Fruit fly (Drosophila melanogaster) whole organism, wandering third instar larva: Measurements from ENCODE around the gene Pdcd4.
A peak's percentile ranks its signal among the peaks of the same experiment; 100 is the strongest.

Experiments
- Abd-B ChIP-seq: fragments of >200 bp; optimal IDR thresholded peaks from 2 replicates; lab custom pipeline; 2017; ENCODE audit warnings: missing biosample characterization, missing genetic modification characterization
- CG32264 ChIP-seq: fragments of 200-800 bp; sonication (Bioruptor generic); optimal IDR thresholded peaks from 2 replicates; lab custom pipeline; 2016; ENCODE audit warnings: missing biosample characterization, missing genetic modification characterization
- CG9705 ChIP-seq: fragments of 200-800 bp; sonication (Bioruptor generic); optimal IDR thresholded peaks from 2 replicates; lab custom pipeline; 2018; ENCODE audit warnings: missing biosample characterization, mild to moderate bottlenecking, missing genetic modification characterization
- CrebA ChIP-seq: fragments of 200-800 bp; sonication (Bioruptor generic); optimal IDR thresholded peaks from 2 replicates; lab custom pipeline; 2016; ENCODE audit warnings: missing biosample characterization, mild to moderate bottlenecking, missing genetic modification characterization, borderline replicate concordance
- Dfd ChIP-seq: fragments of >200 bp; optimal IDR thresholded peaks from 2 replicates; lab custom pipeline; 2017; ENCODE audit warnings: missing biosample characterization, missing genetic modification characterization
- Dif ChIP-seq: fragments of 200-275, 200-300 bp; sonication (Bioruptor generic); optimal IDR thresholded peaks from 2 replicates; lab custom pipeline; 2018; ENCODE audit warnings: missing biosample characterization, missing genetic modification characterization; ENCODE audit not compliant: partially characterized antibody
- GATAd ChIP-seq: sonication (Bioruptor generic); optimal IDR thresholded peaks from 2 replicates; lab custom pipeline; 2016; ENCODE audit warnings: missing biosample characterization, missing genetic modification characterization
- Hr78 ChIP-seq: fragments of >200 bp; optimal IDR thresholded peaks from 2 replicates; lab custom pipeline; 2017; ENCODE audit warnings: missing biosample characterization, missing genetic modification characterization
- Hr83 ChIP-seq: fragments of 200-300 bp; sonication (Bioruptor generic); optimal IDR thresholded peaks from 2 replicates; lab custom pipeline; 2016; ENCODE audit warnings: missing biosample characterization, mild to moderate bottlenecking, missing genetic modification characterization, moderate library complexity; ENCODE audit not compliant: poor library complexity, severe bottlenecking
- Mio ChIP-seq: sonication (Bioruptor generic); optimal IDR thresholded peaks from 2 replicates; lab custom pipeline; 2016; ENCODE audit warnings: missing biosample characterization, missing genetic modification characterization
- Myc ChIP-seq: fragments of >200 bp; optimal IDR thresholded peaks from 2 replicates; lab custom pipeline; 2017
- N ChIP-seq: fragments of >200 bp; optimal IDR thresholded peaks from 2 replicates; lab custom pipeline; 2018; ENCODE audit warnings: missing biosample characterization, missing external identifiers, missing genetic modification characterization
- OdsH ChIP-seq: fragments of 200-800 bp; sonication (Bioruptor generic); optimal IDR thresholded peaks from 2 replicates; lab custom pipeline; 2016; ENCODE audit warnings: missing biosample characterization, mild to moderate bottlenecking, missing genetic modification characterization
- Sp1 ChIP-seq: fragments of 200-800 bp; sonication (Bioruptor generic); optimal IDR thresholded peaks from 3 replicates; lab custom pipeline; 2019; ENCODE audit warnings: missing biosample characterization, mild to moderate bottlenecking, missing genetic modification characterization, moderate library complexity
- Vsx2 ChIP-seq: fragments of 200-300, 225-300 bp; sonication (Bioruptor generic); optimal IDR thresholded peaks from 2 replicates; lab custom pipeline; 2018; ENCODE audit warnings: missing biosample characterization, missing genetic modification characterization; ENCODE audit not compliant: partially characterized antibody
- br ChIP-seq: fragments of 200-800 bp; sonication (Bioruptor generic); optimal IDR thresholded peaks from 2 replicates; lab custom pipeline; 2016; ENCODE audit warnings: missing biosample characterization, missing genetic modification characterization
- brk ChIP-seq: fragments of 200-800 bp; sonication (Bioruptor generic); optimal IDR thresholded peaks from 2 replicates; lab custom pipeline; 2016; ENCODE audit warnings: missing biosample characterization, mild to moderate bottlenecking, missing genetic modification characterization
- dl ChIP-seq, 2 experiments: fragments of 175-275, 200-275 bp in 1 of 2; fragments of 200-275 bp in 1 of 2; sonication (Bioruptor generic); optimal IDR thresholded peaks; lab custom pipeline; 2018; ENCODE audit warnings: mild to moderate bottlenecking in 2 of 2, missing biosample characterization in 2 of 2, missing genetic modification characterization in 2 of 2, moderate library complexity in 2 of 2; ENCODE audit not compliant: partially characterized antibody in 2 of 2, insufficient read depth in 1 of 2
- dmrt93B ChIP-seq: fragments of 200-800 bp; sonication (Bioruptor generic); optimal IDR thresholded peaks from 2 replicates; lab custom pipeline; 2018; ENCODE audit warnings: missing biosample characterization, mild to moderate bottlenecking, missing genetic modification characterization
- foxo ChIP-seq, 2 experiments: fragments of 200-800 bp; sonication (Bioruptor generic); optimal IDR thresholded peaks; 2 replicates in 1 of 2; 3 replicates in 1 of 2; lab custom pipeline; 2016 to 2017; ENCODE audit warnings: missing biosample characterization in 2 of 2, missing genetic modification characterization in 2 of 2
- fru ChIP-seq: fragments of 200-800 bp; sonication (Bioruptor generic); optimal IDR thresholded peaks from 3 replicates; lab custom pipeline; 2016; ENCODE audit warnings: missing biosample characterization, mild to moderate bottlenecking, missing genetic modification characterization
- h ChIP-seq: fragments of 200-800 bp; sonication (Bioruptor generic); optimal IDR thresholded peaks from 3 replicates; lab custom pipeline; 2016; ENCODE audit warnings: missing biosample characterization, mild to moderate bottlenecking, missing genetic modification characterization
- lola ChIP-seq: fragments of >200 bp; optimal IDR thresholded peaks from 2 replicates; lab custom pipeline; 2017; ENCODE audit warnings: missing biosample characterization, missing genetic modification characterization
- pan ChIP-seq: fragments of >200 bp; optimal IDR thresholded peaks from 2 replicates; lab custom pipeline; 2017
- psq ChIP-seq: fragments of 200-800 bp; sonication (Bioruptor generic); optimal IDR thresholded peaks from 3 replicates; lab custom pipeline; 2017; ENCODE audit warnings: missing biosample characterization, mild to moderate bottlenecking, missing genetic modification characterization, moderate library complexity
- rgr ChIP-seq: fragments of 200-800 bp; sonication (Bioruptor generic); optimal IDR thresholded peaks from 3 replicates; lab custom pipeline; 2016; ENCODE audit warnings: missing biosample characterization, mild to moderate bottlenecking, missing genetic modification characterization
- sage ChIP-seq: fragments of 200-800 bp; sonication (Bioruptor generic); optimal IDR thresholded peaks from 2 replicates; lab custom pipeline; 2016; ENCODE audit warnings: missing biosample characterization, mild to moderate bottlenecking, missing genetic modification characterization
- sv ChIP-seq: fragments of 200-800 bp; sonication (Bioruptor generic); optimal IDR thresholded peaks from 3 replicates; lab custom pipeline; 2016; ENCODE audit warnings: missing biosample characterization, missing genetic modification characterization
- tai ChIP-seq: sonication (Bioruptor generic); optimal IDR thresholded peaks from 2 replicates; lab custom pipeline; 2016; ENCODE audit warnings: missing biosample characterization, missing genetic modification characterization
- usp ChIP-seq: fragments of >200 bp; optimal IDR thresholded peaks from 2 replicates; lab custom pipeline; 2017; ENCODE audit warnings: missing biosample characterization, missing genetic modification characterization

Gene Pdcd4

dm6 chrX:13748906-13749872, 6.0 kb downstream of the Pdcd4 start (continued):
- TF ChIP-seq Hr78 (GFP tag; lab: Kevin White, UChicago) (no peak), N (no peak), Dfd (GFP tag; lab: Kevin White, UChicago) (no peak), Abd-B (GFP tag; lab: Kevin White, UChicago) (no peak), tai (GFP tag; lab: Kevin White, UChicago) (no peak), psq (peak; percentile 58), Mio (GFP tag; lab: Kevin White, UChicago) (no peak), Myc (lab: Kevin White, UChicago) (no peak), pan (lab: Kevin White, UChicago) (no peak), CG32264 (GFP tag; lab: Kevin White, UChicago) (no peak), Hr83 (GFP tag; lab: Kevin White, UChicago) (no peak), Dif (GFP tag; lab: Kevin White, UChicago) (no peak)
- TF ChIP-seq, all 38 proteins: peak for 14

DNA sequence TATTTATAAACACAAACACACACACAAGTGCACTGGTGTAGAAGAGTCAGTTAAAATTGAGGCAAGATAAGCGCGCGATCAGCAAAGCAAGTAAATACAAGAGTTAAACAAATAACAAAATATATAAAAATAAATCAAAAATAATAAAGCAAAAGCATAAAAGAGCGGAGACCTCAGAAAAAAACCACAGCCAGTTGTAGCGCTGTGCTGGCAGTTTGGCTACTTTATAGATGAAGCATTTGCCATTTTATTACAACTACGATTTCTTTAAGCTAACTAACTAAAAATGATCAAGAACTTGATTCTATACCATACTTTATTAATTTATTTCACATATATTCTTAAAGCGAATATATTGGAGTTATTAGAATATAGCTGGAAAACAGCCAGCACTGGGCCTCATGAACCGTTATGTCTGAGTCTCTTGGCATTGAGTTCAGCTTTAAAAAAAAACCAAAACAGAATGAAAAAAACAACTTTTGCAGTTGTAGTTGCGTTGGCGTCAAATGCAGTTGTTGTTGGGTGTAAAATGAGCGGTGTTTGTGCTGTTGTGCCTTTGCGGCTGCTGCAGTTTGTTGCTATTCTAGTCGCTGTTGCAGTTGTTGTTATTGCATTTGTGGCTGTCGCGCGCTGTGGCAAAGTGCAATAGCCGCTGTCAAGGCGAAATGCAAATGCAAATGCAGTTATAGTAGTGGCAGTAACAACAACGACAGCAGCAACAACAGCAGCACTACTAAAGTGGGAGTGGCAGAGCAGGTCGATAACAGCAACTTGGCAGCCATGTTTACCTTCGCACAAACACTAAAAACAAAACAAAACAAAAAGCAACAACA, 7.4 kb downstream of the Pdcd4 start:
- TF ChIP-seq lola (no peak), foxo (GFP tag; optimal IDR thresholded peaks at IDR 0.05; lab: Kevin White, UChicago) (no peak), Myc (lab: Kevin White, UChicago) (peak; percentile 52), brk (GFP tag; lab: Kevin White, UChicago) (peak; percentile 36), Vsx2 (GFP tag; lab: Kevin White, UChicago) (no peak), GATAd (GFP tag; lab: Kevin White, UChicago) (no peak), rgr (GFP tag; lab: Kevin White, UChicago) (peak; percentile 6), N (no peak), dmrt93B (GFP tag; lab: Kevin White, UChicago) (no peak), Sp1 (GFP tag; lab: Kevin White, UChicago) (peak; percentile 7), Hr83 (GFP tag; lab: Kevin White, UChicago) (no peak), Abd-B (GFP tag; lab: Kevin White, UChicago) (no peak), usp (no peak), CrebA (GFP tag; lab: Kevin White, UChicago) (no peak), CG9705 (GFP tag; lab: Kevin White, UChicago) (no peak), OdsH (GFP tag; lab: Kevin White, UChicago) (no peak), h (GFP tag; lab: Kevin White, UChicago) (no peak), Dif (GFP tag; lab: Kevin White, UChicago) (no peak), sv (GFP tag; lab: Kevin White, UChicago) (no peak), sage (GFP tag; lab: Kevin White, UChicago) (peak; percentile 5), Dfd (GFP tag; lab: Kevin White, UChicago) (no peak), br (no peak), fru (GFP tag; lab: Kevin White, UChicago) (peak; percentile 33)

dm6 chrX:13747052-13747451, 8.2 kb downstream of the Pdcd4 start:
- TF ChIP-seq Hr83 (GFP tag; lab: Kevin White, UChicago) = peak; percentile 27
- TF ChIP-seq Dif (GFP tag; lab: Kevin White, UChicago) = peak; percentile 91
- TF ChIP-seq dl (GFP tag; optimal IDR thresholded peaks at IDR 0.05; lab: Kevin White, UChicago; ENCODE audit: insufficient read depth in 1 of 2, partially characterized antibody in 2 of 2) = peak; percentile 60 to 89
- TF ChIP-seq OdsH (GFP tag; lab: Kevin White, UChicago) = no peak
- no peak for TF ChIP-seq Sp1 (GFP tag; lab: Kevin White, UChicago)
- TF ChIP-seq br = peak; percentile 18
- peak; percentile 24 for TF ChIP-seq psq
- no peak for TF ChIP-seq sage (GFP tag; lab: Kevin White, UChicago)
- TF ChIP-seq fru (GFP tag; lab: Kevin White, UChicago) = no peak
- TF ChIP-seq Mio (GFP tag; lab: Kevin White, UChicago) = no peak
